Worm (Caenorhabditis elegans) whole organism, late embryonic: ENCODE measurements around the gene F07H5.10.

ENCODE experiments used
- ama-1 ChIP-seq: fragments of 150-350 bp; optimal IDR thresholded peaks from 2 replicates; lab custom pipeline; 2014
- ceh-14 ChIP-seq: sonication (generic microtip); optimal IDR thresholded peaks from 2 replicates; lab custom pipeline; 2016; ENCODE audit warnings: missing genotype, missing genetic modification characterization, missing compliant biosample characterization
- dve-1 ChIP-seq: sonication (generic microtip); optimal IDR thresholded peaks from 2 replicates; lab custom pipeline; 2017; ENCODE audit warnings: antibody characterized with exemption, mild to moderate bottlenecking, missing genetic modification characterization, missing compliant biosample characterization
- elt-2 ChIP-seq: sonication (generic microtip); optimal IDR thresholded peaks from 2 replicates; lab custom pipeline; 2016; ENCODE audit warnings: missing genetic modification reagents, missing genetic modification characterization, missing compliant biosample characterization
- fax-1 ChIP-seq: sonication (generic microtip); optimal IDR thresholded peaks from 2 replicates; lab custom pipeline; 2016; ENCODE audit warnings: missing genotype, missing genetic modification characterization, missing compliant biosample characterization
- lim-6 ChIP-seq: sonication (generic microtip); optimal IDR thresholded peaks from 2 replicates; lab custom pipeline; 2016; ENCODE audit warnings: missing genetic modification characterization, missing compliant biosample characterization
- pha-4 ChIP-seq: fragments of 150-350 bp; optimal IDR thresholded peaks from 2 replicates; lab custom pipeline; 2018; ENCODE audit warnings: missing biosample characterization, missing genetic modification reagents, missing genetic modification characterization
- pqm-1 ChIP-seq: sonication (generic microtip); optimal IDR thresholded peaks from 2 replicates; lab custom pipeline; 2016; ENCODE audit warnings: missing genetic modification characterization, missing compliant biosample characterization
- sox-4 ChIP-seq: sonication (generic microtip); optimal IDR thresholded peaks from 2 replicates; lab custom pipeline; 2017; ENCODE audit warnings: mild to moderate bottlenecking, missing genetic modification characterization, inconsistent platforms, missing compliant biosample characterization
- ztf-16 ChIP-seq: sonication (generic microtip); optimal IDR thresholded peaks from 2 replicates; lab custom pipeline; 2017; ENCODE audit warnings: missing genetic modification characterization, missing compliant biosample characterization

ce11 chrII:8832941-8833340 is 24.6 kb upstream of the F07H5.10 start:
- TF ChIP-seq ceh-14 (tag; lab: Kevin White, UChicago), result no peak
- TF ChIP-seq pha-4 (tag; lab: Kevin White, UChicago), result no peak
- TF ChIP-seq pqm-1 (tag; lab: Kevin White, UChicago), result no peak
- no peak for TF ChIP-seq ama-1 (lab: Kevin White, UChicago)
- no peak for TF ChIP-seq fax-1 (tag; lab: Kevin White, UChicago)
- no peak for TF ChIP-seq lim-6 (tag; lab: Kevin White, UChicago)
- no peak for TF ChIP-seq dve-1 (tag; lab: Kevin White, UChicago)
- TF ChIP-seq elt-2, result no peak
- no peak for TF ChIP-seq ztf-16
- TF ChIP-seq sox-4 (tag; lab: Kevin White, UChicago), result no peak
